Fruit fly (Drosophila melanogaster) whole organism, pupa: ENCODE results near the gene CG32756.

Experiments
- CG10348 ChIP-seq: fragments of 200-800 bp; sonication (Bioruptor generic); IDR thresholded peaks from 2 replicates; pipeline ENCODE4 v1.3.6; 2022; ENCODE audit warnings: missing biosample characterization, missing genetic modification characterization
- CG12605 ChIP-seq: fragments of 200-800 bp; sonication (Bioruptor generic); IDR thresholded peaks from 2 replicates; pipeline ENCODE4 v1.3.6; 2022; ENCODE audit warnings: missing biosample characterization, missing genetic modification characterization
- CG13204 ChIP-seq: fragments of 200-800 bp; sonication (Bioruptor generic); optimal IDR thresholded peaks from 2 replicates; lab custom pipeline; 2018; ENCODE audit warnings: missing biosample characterization, mild to moderate bottlenecking, missing genetic modification characterization, moderate library complexity
- CG14655 ChIP-seq: fragments of 200-800 bp; sonication (Bioruptor generic); optimal IDR thresholded peaks from 3 replicates; lab custom pipeline; 2017; ENCODE audit warnings: mild to moderate bottlenecking, missing biosample characterization, missing genetic modification reagents, missing genetic modification characterization
- CG15710 ChIP-seq: fragments of 200-800 bp; sonication (Bioruptor generic); optimal IDR thresholded peaks from 2 replicates; lab custom pipeline; 2018; ENCODE audit warnings: missing biosample characterization, mild to moderate bottlenecking, missing genetic modification characterization, moderate library complexity
- CG17806 ChIP-seq: fragments of 200-800 bp; sonication (Bioruptor generic); optimal IDR thresholded peaks from 2 replicates; lab custom pipeline; 2018; ENCODE audit warnings: missing biosample characterization, mild to moderate bottlenecking, missing genetic modification characterization, moderate library complexity
- CG32121 ChIP-seq: fragments of 200-800 bp; sonication (Bioruptor generic); IDR thresholded peaks from 2 replicates; pipeline ENCODE4 v1.3.6; 2022; ENCODE audit warnings: missing biosample characterization, missing genetic modification characterization
- CG34367 ChIP-seq: fragments of 200-800 bp; sonication (Bioruptor generic); optimal IDR thresholded peaks from 2 replicates; lab custom pipeline; 2018; ENCODE audit warnings: missing biosample characterization, mild to moderate bottlenecking, missing genetic modification characterization
- CG4496 ChIP-seq: fragments of 200-800 bp; sonication (Bioruptor generic); IDR thresholded peaks from 3 replicates; pipeline ENCODE4 v1.3.6; 2022; ENCODE audit warnings: missing biosample characterization, missing genetic modification characterization
- CG8159 ChIP-seq: fragments of 200-800 bp; sonication (Bioruptor generic); optimal IDR thresholded peaks from 3 replicates; lab custom pipeline; 2018; ENCODE audit warnings: missing biosample characterization, mild to moderate bottlenecking, missing genetic modification characterization, moderate library complexity
- CG8301 ChIP-seq: fragments of 200-800 bp; sonication (Bioruptor generic); optimal IDR thresholded peaks from 2 replicates; lab custom pipeline; 2018; ENCODE audit warnings: missing biosample characterization, mild to moderate bottlenecking, missing genetic modification characterization
- CG9948 ChIP-seq: fragments of 200-800 bp; sonication (Bioruptor generic); optimal IDR thresholded peaks from 2 replicates; lab custom pipeline; 2018; ENCODE audit warnings: missing biosample characterization, mild to moderate bottlenecking, missing genetic modification characterization, moderate library complexity
- D1 ChIP-seq: fragments of 200-800 bp; sonication (Bioruptor generic); optimal IDR thresholded peaks from 2 replicates; lab custom pipeline; 2018; ENCODE audit warnings: missing biosample characterization, mild to moderate bottlenecking, missing genetic modification characterization, moderate library complexity
- EcR ChIP-seq: fragments of 200-800 bp; sonication (Bioruptor generic); optimal IDR thresholded peaks from 3 replicates; lab custom pipeline; 2019; ENCODE audit warnings: missing biosample characterization, missing genetic modification characterization, mild to moderate bottlenecking, moderate library complexity, missing genetic modification reagents
- Ets98B ChIP-seq: fragments of 200-800 bp; sonication (Bioruptor generic); IDR thresholded peaks from 2 replicates; pipeline ENCODE4 v1.3.6; 2022; ENCODE audit warnings: missing biosample characterization, missing genetic modification characterization
- Pif1A ChIP-seq: fragments of 200-800 bp; sonication (Bioruptor generic); optimal IDR thresholded peaks from 3 replicates; lab custom pipeline; 2016; ENCODE audit warnings: missing biosample characterization, missing genetic modification characterization
- Pif1B ChIP-seq: fragments of 200-800 bp; sonication (Bioruptor generic); optimal IDR thresholded peaks from 3 replicates; lab custom pipeline; 2016; ENCODE audit warnings: missing biosample characterization, missing genetic modification characterization
- Snoo ChIP-seq: fragments of 200-800 bp; sonication (Bioruptor generic); optimal IDR thresholded peaks from 3 replicates; lab custom pipeline; 2017; ENCODE audit warnings: missing biosample characterization, mild to moderate bottlenecking, missing genetic modification characterization, inconsistent platforms
- fd96Ca ChIP-seq: fragments of 200-800 bp; sonication (Bioruptor generic); IDR thresholded peaks from 3 replicates; pipeline ENCODE4 v1.3.6; 2022; ENCODE audit warnings: missing biosample characterization, missing genetic modification characterization
- gl ChIP-seq: fragments of 200-800 bp; sonication (Bioruptor generic); optimal IDR thresholded peaks from 2 replicates; lab custom pipeline; 2018; ENCODE audit warnings: missing biosample characterization, mild to moderate bottlenecking, missing genetic modification characterization
- rn ChIP-seq: fragments of 200-800 bp; sonication (Bioruptor generic); IDR thresholded peaks from 2 replicates; pipeline ENCODE4 v1.3.6; 2022; ENCODE audit warnings: missing biosample characterization, missing genetic modification characterization

Gene CG32756

DNA sequence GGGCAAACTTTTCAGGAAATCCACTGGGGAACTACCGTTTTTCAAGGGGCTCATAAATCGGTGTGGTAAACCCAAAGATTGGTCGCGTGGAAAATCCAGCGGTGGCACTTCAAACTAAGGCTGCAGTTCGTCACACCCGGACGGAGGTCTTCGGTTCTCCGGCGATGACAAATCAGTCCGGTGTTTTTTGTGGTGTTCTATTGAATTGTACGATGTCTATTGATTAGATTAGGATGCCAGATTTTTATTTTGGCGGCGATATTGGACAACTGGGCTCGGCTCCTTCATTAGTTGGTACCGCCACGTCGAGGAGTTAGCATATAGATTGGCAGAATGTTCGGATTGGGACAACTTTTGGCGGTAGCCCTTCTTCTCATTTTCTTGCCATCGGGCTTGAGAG is 6.8 kb downstream of the CG32756 start, which contains the start of gene CG6048:
Gene CG6048 (plus strand): TSS at position 301 of the 400 bp plus-strand sequence.
- no peak for TF ChIP-seq fd96Ca (GFP tag; lab: Robert Waterston, UW)
- no peak for TF ChIP-seq CG10348 (GFP tag; lab: Robert Waterston, UW)
- no peak for TF ChIP-seq CG15710

DNA sequence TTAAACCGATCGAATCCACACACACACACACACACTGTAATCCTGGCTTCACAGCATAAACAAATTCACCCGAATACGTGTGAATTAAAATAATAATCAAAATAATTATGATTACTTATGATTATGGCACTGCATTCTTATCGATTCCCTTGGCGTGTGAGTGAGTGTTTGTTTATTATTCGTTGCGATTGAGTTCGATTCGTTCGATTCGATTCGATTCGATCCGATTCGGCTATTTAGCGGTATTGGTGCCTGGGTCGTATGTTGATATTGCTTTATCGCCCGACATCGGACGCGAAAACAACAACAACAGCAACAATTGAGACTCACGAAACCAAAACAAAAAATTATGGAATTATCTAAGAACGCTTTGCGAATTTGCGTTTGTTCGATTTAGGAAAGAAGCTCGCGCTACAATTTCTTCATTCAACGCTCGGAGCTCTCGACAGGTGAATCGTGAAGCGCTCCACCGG is 9.8 kb downstream of the CG32756 start, which contains the start of gene CG6067:
Gene CG6067 (plus strand): TSS at position 423 of the 473 bp plus-strand sequence.
- TF ChIP-seq CG14655 (GFP tag; lab: Kevin White, UChicago) (no peak), gl (tag; lab: Kevin White, UChicago) (no peak), CG9948 (tag; lab: Kevin White, UChicago) (no peak), CG4496 (GFP tag; lab: Robert Waterston, UW) (no peak), CG10348 (GFP tag; lab: Robert Waterston, UW) (no peak)

DNA sequence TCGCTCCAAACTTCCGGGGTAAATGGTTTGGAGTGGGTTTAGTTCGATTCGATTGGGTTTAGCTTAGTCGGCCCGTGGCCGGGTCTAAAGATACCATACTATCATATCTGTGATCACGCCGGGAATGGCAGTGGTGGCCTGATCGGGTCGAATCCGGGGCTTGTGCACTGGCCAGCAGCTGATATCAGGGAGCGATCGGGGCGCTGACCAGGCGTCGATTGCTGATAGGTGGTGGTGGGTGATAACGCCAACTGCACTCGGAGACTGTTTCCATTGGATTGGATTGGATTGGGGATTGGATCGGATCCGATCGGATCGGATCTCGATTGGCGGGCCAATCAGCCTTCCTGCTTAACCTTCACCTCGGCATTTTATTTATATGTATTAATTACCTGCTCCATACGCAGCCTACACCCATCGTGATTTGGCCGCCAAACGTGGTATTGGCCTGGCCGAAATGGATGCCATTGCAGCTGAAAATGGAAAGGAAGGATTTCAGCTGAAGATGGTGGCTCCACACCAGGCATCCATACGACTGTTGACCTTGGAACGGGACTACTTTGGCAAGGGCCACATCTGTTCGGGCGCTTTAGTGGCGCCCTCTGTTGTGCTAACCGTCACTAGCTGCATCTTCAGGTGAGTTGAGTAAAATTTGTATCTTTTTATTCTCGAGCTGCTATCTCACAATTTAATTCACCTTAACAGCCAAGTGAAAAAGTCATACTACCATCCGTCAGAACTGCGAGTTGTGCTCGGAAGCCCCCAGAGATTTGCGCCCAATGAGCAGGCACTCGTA is 11.4 kb downstream of the CG32756 start:
- TF ChIP-seq CG15710 = no peak
- TF ChIP-seq EcR = peak; percentile 55

DNA sequence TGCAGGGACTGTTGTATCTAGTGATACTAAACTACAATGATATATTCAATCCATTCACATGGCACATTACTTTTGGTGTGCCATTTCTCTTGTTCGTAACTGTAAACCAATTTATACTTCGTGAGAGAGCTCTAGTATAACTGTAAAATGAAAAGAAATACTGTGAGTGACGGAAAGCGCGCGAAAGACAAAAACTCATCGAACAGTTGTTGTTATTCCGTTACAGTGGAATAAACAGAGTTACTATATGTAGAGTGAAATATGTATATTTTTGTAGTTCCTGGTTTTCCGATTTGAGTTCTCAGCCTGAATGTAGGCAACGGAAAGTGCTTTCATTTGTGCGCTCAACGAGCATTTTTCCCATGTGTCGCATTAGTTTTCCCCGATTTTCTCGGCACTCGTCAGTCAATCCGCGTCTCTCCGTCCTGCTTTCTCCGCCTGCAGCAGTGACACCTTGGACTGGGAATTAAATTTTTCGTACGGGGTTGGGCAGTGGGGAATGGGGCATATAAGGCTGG is 18.7 kb downstream of the CG32756 start:
- TF ChIP-seq CG4496 (GFP tag; lab: Robert Waterston, UW) (peak; percentile 36; the same call in 2 of the 3 replicates), gl (tag; lab: Kevin White, UChicago) (no peak), fd96Ca (GFP tag; lab: Robert Waterston, UW) (no peak)

DNA sequence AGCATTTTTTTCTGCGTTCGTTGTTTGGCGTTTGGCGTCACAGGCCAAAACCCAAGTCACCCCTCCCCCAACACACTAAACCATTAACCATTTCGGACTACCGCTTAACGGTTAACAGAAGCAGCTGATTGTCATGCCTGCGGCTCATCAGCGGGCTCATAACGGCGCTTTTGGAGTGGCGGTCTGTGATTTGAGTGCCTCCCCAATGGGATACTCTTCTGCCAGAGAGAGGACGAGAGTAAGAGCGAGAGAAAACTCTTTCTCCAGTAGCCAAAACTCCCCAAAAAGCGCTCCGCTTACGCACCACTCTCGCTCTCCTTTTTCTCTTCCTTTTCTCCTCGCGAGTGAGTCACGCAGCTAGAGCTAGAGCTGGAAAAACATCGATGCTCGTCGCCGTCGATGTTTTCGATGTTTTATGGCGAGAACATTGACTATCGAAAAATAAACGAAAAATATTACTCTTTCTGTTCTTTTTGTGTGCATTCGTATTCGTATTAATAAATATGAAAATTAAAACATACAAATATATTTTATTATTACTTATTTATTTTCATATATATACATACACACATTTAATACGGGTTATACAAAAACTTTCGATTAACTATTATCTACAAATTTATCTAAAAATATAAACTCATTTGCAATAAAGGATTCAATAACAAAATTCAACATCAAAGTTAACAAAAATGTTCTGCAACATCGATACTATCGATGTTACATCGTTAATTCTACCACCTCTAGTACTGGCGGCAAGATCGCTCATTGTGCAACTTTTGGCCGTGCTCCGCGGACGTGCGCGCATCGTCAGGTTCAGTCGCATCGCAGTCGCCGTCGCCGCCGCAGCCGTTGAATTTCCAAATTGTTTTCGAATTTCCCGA is 20.3 kb downstream of the CG32756 start, which contains the start of gene Grip:
Gene Grip (plus strand): TSS at position 763 of the 881 bp plus-strand sequence.
- TF ChIP-seq CG4496 (GFP tag; lab: Robert Waterston, UW) (peak; percentile 13; the same call in 2 of the 3 replicates), CG14655 (GFP tag; lab: Kevin White, UChicago) (peak; percentile 47), Ets98B (peak; percentile 11), CG8301 (peak; percentile 10), CG32121 (GFP tag; lab: Robert Waterston, UW) (no peak), CG34367 (no peak), CG15710 (peak; percentile 8), CG8159 (tag; lab: Kevin White, UChicago) (peak; percentile 16)

DNA sequence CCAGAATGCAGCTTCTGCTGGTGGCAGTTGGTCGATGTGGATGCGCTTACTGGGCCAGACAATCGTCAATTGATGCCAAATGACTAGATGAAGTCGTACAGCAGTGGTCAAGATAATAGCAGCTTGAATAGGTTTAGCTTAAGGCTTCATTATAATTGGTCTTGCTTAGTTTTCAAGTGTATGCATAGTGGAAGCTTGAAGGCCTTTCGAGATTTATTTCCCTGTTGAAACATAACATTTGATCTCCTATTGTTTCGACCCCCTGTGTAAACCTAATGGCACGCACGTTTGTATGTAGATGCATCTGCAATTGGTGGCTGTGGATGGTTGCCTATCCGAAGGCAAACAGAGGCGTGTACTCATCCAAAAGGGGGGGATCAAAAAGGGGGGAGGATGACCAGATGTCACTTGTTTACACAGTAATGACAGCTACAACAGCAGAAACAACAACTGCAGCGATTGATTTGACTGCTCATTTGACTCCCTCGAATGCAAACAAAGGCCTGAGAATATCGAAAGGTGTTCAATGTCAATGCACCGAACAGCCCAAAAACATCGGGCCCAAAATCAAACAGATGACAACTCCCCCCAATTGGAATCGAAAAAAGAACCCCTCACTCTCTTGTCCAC is 22.7 kb downstream of the CG32756 start:
- no peak for TF ChIP-seq rn
- 0 out of 2 replicates have a peak, but pooled peaks have one; percentile 23 for TF ChIP-seq CG10348 (GFP tag; lab: Robert Waterston, UW)
- peak; percentile 86 for TF ChIP-seq CG12605
- TF ChIP-seq CG14655 (GFP tag; lab: Kevin White, UChicago) = peak; percentile 81
- peak; percentile 80 for TF ChIP-seq CG32121 (GFP tag; lab: Robert Waterston, UW)
- TF ChIP-seq CG13204 = no peak
- TF ChIP-seq Ets98B = peak; percentile 87
- no peak for TF ChIP-seq Snoo
- TF ChIP-seq gl (tag; lab: Kevin White, UChicago) = peak; percentile 3
- TF ChIP-seq fd96Ca (GFP tag; lab: Robert Waterston, UW) = peak; percentile 90
- peak; percentile 69 for TF ChIP-seq CG17806 (tag; lab: Kevin White, UChicago)
- TF ChIP-seq Pif1B (GFP tag; lab: Kevin White, UChicago) = peak; percentile 59
- TF ChIP-seq CG9948 (tag; lab: Kevin White, UChicago) = peak; percentile 69
- TF ChIP-seq D1 (tag; lab: Kevin White, UChicago) = no peak
- TF ChIP-seq CG34367 = peak; percentile 69
- peak; percentile 78 for TF ChIP-seq CG8301
- peak; percentile 78 for TF ChIP-seq Pif1A (GFP tag; lab: Kevin White, UChicago)
- TF ChIP-seq CG15710 = peak; percentile 64
- no peak for TF ChIP-seq EcR
- TF ChIP-seq CG4496 (GFP tag; lab: Robert Waterston, UW) = peak; percentile 90
- TF ChIP-seq CG8159 (tag; lab: Kevin White, UChicago) = peak; percentile 61
